Worm (Caenorhabditis elegans): ENCODE results near the gene F38A6.5.

Gene F38A6.5

DNA sequence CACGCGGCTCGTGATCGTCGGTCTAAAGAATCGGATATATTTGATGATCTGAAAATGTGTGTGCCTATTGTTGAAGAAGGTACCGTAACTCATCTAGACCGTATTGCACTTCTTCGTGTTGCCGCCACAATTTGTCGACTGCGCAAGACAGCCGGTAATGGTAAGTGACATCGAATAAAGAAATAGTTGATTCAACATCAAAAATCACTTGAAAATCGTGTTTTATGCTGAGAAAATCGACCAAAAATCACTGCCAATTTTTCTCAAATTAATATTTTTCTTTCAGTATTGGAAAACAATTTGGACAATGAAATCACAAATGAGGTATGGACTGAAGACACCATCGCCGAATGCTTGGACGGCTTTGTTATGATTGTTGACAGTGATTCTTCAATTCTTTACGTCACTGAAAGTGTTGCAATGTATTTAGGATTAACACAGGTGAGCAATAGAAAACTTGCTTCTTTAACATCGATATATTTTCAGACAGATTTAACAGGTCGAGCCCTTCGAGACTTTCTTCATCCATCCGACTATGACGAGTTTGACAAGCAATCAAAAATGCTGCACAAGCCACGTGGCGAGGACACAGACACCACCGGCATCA, 7.9 kb upstream of the F38A6.5 start:
- TF ChIP-seq unc-62 (GFP tag; optimal IDR thresholded peaks at IDR 0.05) = no peak

ce11 chrV:20780400-20780799, 6.9 kb upstream of the F38A6.5 start, which contains the start of gene hif-1:
TSS of gene hif-1 (plus strand) at chrV:20780407.
- TF ChIP-seq unc-62 (GFP tag; optimal IDR thresholded peaks at IDR 0.05) = no peak

- TF ChIP-seq unc-62 (GFP tag; optimal IDR thresholded peaks at IDR 0.05) = no peak
Observed at ce11 chrV:20779707-20780346, 6.3 kb upstream of the F38A6.5 start.

- TF ChIP-seq unc-62 (GFP tag; optimal IDR thresholded peaks at IDR 0.05) = no peak
Observed at ce11 chrV:20778886-20779285, 5.3 kb upstream of the F38A6.5 start.

- TF ChIP-seq unc-62 (GFP tag; optimal IDR thresholded peaks at IDR 0.05) = no peak
Observed at ce11 chrV:20778257-20778697, 4.7 kb upstream of the F38A6.5 start.

ce11 chrV:20776761-20777160, 3.2 kb upstream of the F38A6.5 start:
- TF ChIP-seq unc-62 (GFP tag; optimal IDR thresholded peaks at IDR 0.05) = no peak

- no peak for TF ChIP-seq unc-62 (GFP tag; optimal IDR thresholded peaks at IDR 0.05)
Observed at ce11 chrV:20775269-20775668, 1.7 kb upstream of the F38A6.5 start, which contains the start of gene F38A6.4. TSS of gene F38A6.4 (minus strand) at chrV:20775369.

DNA sequence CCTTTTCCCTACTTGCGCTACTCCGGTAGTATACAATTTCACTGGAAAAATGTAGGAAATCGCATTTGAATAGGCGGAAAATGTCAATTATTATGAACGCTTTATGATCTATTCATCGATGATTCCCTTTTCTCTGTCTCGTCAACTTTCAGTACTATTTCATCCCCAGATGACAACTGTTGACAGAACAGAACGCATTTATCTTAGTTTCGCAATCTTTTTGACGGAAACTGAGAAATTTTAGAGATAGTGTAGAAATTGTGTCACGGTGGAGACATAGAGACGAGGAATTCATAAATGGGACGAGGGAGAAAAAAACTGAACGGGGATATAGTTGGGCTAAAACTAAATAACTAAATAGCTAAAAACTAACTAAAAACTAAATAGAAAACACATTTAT, 1.8 kb downstream of the F38A6.5 start:
- TF ChIP-seq unc-62 (GFP tag; optimal IDR thresholded peaks at IDR 0.05) = no peak

DNA sequence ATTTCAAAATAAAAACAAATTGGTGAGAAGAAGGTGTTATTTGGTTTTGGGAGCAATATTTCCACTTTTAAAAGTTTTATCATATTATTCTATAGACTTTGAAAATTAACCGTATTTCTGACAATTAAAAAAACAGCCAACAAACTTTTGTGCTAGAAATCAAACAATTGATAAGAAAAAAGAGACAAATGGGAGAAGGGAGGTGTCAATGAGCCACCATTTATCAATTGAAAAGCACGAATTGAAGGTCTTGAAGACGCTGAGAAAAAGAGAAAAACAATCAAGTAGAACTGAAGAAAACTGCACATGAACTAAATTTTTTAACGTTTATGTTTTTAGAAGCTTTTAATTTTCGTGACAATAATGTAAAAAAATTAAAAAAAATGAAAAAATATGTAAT, 2.7 kb downstream of the F38A6.5 start:
- TF ChIP-seq unc-62 (GFP tag; optimal IDR thresholded peaks at IDR 0.05) = no peak

DNA sequence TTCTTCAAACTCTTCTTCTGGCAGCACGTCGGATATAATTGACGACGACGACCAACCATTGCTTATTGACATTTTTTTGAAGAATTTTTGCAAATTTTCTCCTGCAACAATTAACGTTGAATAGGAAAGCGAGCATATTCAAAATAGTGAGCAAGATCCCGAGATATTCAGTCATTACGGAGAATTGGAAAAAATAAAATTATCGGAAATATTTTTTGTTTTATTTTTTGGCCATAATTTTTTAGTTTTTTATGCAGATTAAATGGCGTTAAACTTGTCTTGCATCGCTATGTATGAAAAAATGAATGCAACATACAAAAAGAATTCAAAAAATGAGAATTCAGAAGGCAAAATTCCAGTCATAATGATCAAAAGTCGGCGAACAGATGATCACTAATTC, 3.5 kb downstream of the F38A6.5 start, which contains the start of gene elp-1:
elp-1 (minus strand) TSS at position 101 of the 400 bp plus-strand sequence.
- TF ChIP-seq unc-62 (GFP tag; optimal IDR thresholded peaks at IDR 0.05) = no peak

DNA sequence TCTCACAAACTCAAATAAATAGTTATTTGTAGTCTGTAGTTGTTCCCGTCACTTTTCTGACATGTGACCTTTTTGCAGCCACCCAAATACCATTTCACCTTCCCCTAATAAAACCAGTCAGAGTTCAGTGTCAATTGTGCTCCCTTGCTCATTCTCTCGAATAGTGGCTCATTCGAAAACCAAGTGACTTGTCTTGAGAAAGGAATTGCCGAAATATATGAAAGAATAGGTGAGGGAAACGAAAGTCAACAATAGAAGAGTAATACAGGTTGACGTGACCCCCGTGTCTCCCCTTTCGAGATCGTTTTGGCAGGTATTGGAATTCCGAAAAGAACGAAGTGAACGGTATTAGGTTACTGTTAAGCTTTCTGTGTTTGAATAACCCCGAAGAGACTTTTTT, 10.4 kb downstream of the F38A6.5 start:
- TF ChIP-seq unc-62 (GFP tag; optimal IDR thresholded peaks at IDR 0.05) = no peak

DNA sequence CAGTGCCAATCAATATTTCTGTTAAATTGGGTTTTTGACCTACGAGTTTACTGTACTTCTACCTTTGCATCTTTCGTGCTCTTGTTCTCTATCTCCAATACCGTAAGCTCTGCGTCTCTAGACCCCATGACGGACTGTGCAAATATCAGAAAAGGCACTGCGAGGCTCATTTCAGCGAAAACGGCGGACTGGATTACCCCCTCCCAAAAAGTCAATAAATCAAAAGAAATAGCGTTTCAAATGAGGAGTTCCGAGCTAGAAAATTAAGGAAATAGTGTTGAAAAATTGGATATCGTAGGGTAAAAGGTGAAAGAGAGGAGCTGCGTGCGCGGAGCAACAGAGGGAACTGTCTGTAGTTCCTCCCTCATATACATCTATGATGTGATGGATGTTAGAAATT, 11.8 kb downstream of the F38A6.5 start:
- no peak for TF ChIP-seq unc-62 (GFP tag; optimal IDR thresholded peaks at IDR 0.05)

ce11 chrV:20758106-20758505, 15.4 kb downstream of the F38A6.5 start:
- no peak for TF ChIP-seq unc-62 (GFP tag; optimal IDR thresholded peaks at IDR 0.05)

DNA sequence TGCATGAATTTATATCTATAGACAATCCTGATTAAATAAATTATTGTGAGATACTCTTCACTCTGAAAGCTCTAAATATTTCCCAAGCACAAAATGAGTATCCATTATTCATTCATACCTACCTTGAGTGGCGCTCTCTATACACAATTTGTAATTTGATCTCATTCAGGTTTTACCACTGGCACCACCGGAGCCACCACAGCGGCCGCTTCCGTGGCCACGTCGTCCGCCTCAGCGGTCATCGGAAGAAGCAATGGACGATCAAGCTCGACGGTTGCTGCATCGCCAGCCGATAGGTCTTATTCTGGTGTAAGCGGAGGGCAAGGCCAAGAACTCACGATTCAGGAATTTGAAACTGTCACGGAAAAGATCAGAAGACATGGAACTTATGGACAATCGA, 16.3 kb downstream of the F38A6.5 start:
- no peak for TF ChIP-seq unc-62 (GFP tag; optimal IDR thresholded peaks at IDR 0.05)

- TF ChIP-seq unc-62 (GFP tag; optimal IDR thresholded peaks at IDR 0.05) = no peak
Observed at ce11 chrV:20756385-20756996, 17.1 kb downstream of the F38A6.5 start.

DNA sequence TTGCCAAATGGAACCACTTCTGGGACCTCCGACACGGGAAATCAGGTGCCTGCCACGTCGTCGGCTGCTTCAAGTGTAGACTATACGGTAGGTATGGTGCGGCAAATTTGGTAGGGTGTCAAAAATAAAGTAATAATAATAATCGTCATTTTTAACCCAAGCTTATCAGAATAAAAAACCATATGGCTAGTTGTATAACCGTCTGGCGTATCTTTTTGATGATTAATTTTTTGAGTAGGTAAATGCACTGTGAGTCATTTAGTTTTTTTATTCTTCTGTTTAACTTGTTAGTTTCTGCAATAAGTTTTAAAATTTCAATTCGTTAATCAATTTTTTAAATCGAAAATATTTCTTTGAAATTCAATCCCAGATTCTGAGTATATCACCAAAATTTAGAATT, 18.1 kb downstream of the F38A6.5 start:
- no peak for TF ChIP-seq unc-62 (GFP tag; optimal IDR thresholded peaks at IDR 0.05)

All from whole organism, dauer.